Fruit fly (Drosophila melanogaster) whole organism, adult: ENCODE measurements around the gene CG32572.

Experiments
- CG11617 ChIP-seq: fragments of 200-800 bp; sonication (Bioruptor generic); optimal IDR thresholded peaks from 2 replicates; lab custom pipeline; 2017; ENCODE audit warnings: mild to moderate bottlenecking, missing biosample characterization, missing genetic modification reagents, missing genetic modification characterization
- CG14711 ChIP-seq: fragments of 200-800 bp; sonication (Bioruptor generic); optimal IDR thresholded peaks from 2 replicates; lab custom pipeline; 2018; ENCODE audit warnings: missing biosample characterization, mild to moderate bottlenecking, missing genetic modification characterization, moderate library complexity
- CG1620 ChIP-seq: fragments of 200-800 bp; sonication (Bioruptor generic); optimal IDR thresholded peaks from 2 replicates; lab custom pipeline; 2016; ENCODE audit warnings: missing biosample characterization, missing genetic modification characterization
- CG33017 ChIP-seq: fragments of 200-800 bp; sonication (Bioruptor generic); optimal IDR thresholded peaks from 2 replicates; lab custom pipeline; 2018; ENCODE audit warnings: missing biosample characterization, mild to moderate bottlenecking, missing genetic modification characterization, moderate library complexity
- CG5204 ChIP-seq: fragments of 200-800 bp; sonication (Bioruptor generic); optimal IDR thresholded peaks from 2 replicates; lab custom pipeline; 2016; ENCODE audit warnings: missing biosample characterization, missing genetic modification characterization
- CG7045 ChIP-seq: fragments of 200-800 bp; sonication (Bioruptor generic); optimal IDR thresholded peaks from 2 replicates; lab custom pipeline; 2017; ENCODE audit warnings: missing biosample characterization, mild to moderate bottlenecking, missing genetic modification characterization
- CG7101 ChIP-seq: fragments of 200-800 bp; sonication (Bioruptor generic); optimal IDR thresholded peaks from 2 replicates; lab custom pipeline; 2018; ENCODE audit warnings: missing biosample characterization, mild to moderate bottlenecking, missing genetic modification characterization, moderate library complexity
- Clk ChIP-seq: fragments of 200-800 bp; sonication (Bioruptor generic); optimal IDR thresholded peaks from 2 replicates; lab custom pipeline; 2017; ENCODE audit warnings: missing biosample characterization, missing genetic modification characterization
- Crg-1 ChIP-seq: fragments of 200-800 bp; sonication (Bioruptor generic); optimal IDR thresholded peaks from 2 replicates; lab custom pipeline; 2016; ENCODE audit warnings: missing biosample characterization, missing genetic modification characterization
- Hr96 ChIP-seq: fragments of 200-800 bp; sonication (Bioruptor generic); optimal IDR thresholded peaks from 2 replicates; lab custom pipeline; 2016; ENCODE audit warnings: missing biosample characterization, missing genetic modification characterization
- Mnt ChIP-seq: fragments of 200-800 bp; sonication (Bioruptor generic); optimal IDR thresholded peaks from 2 replicates; lab custom pipeline; 2016; ENCODE audit warnings: missing biosample characterization, mild to moderate bottlenecking, missing genetic modification characterization
- bab1 ChIP-seq: fragments of 200-800 bp; sonication (Bioruptor generic); optimal IDR thresholded peaks from 3 replicates; lab custom pipeline; 2019; ENCODE audit warnings: missing biosample characterization, mild to moderate bottlenecking, missing genetic modification characterization, moderate library complexity
- cic ChIP-seq: fragments of 200-800 bp; sonication (Bioruptor generic); optimal IDR thresholded peaks from 2 replicates; lab custom pipeline; 2017; ENCODE audit warnings: missing biosample characterization, mild to moderate bottlenecking, missing genetic modification characterization, moderate library complexity
- cnc ChIP-seq, 2 experiments: fragments of >200 bp; optimal IDR thresholded peaks; 2 replicates each; lab custom pipeline; 2017
- kay ChIP-seq: fragments of 200-800 bp; sonication (Bioruptor generic); peaks from one replicate; lab custom pipeline; 2016; ENCODE audit warnings: missing biosample characterization, missing genetic modification characterization, borderline replicate concordance
- ovo ChIP-seq: fragments of 200-800 bp; sonication (Bioruptor generic); optimal IDR thresholded peaks from 2 replicates; lab custom pipeline; 2016; ENCODE audit warnings: missing biosample characterization, missing genetic modification characterization
- pad ChIP-seq: fragments of 200-800 bp; sonication (Bioruptor generic); optimal IDR thresholded peaks from 3 replicates; lab custom pipeline; 2017; ENCODE audit warnings: missing biosample characterization, missing genetic modification characterization, mild to moderate bottlenecking, moderate library complexity, missing genetic modification reagents
- tj ChIP-seq: fragments of 200-800 bp; sonication (Bioruptor generic); optimal IDR thresholded peaks from 3 replicates; lab custom pipeline; 2017; ENCODE audit warnings: missing biosample characterization, mild to moderate bottlenecking, missing genetic modification characterization, moderate library complexity
- toe ChIP-seq: fragments of 200-800 bp; sonication (Bioruptor generic); optimal IDR thresholded peaks from 2 replicates; lab custom pipeline; 2016; ENCODE audit warnings: missing biosample characterization, missing genetic modification characterization

The CG32572 gene

DNA sequence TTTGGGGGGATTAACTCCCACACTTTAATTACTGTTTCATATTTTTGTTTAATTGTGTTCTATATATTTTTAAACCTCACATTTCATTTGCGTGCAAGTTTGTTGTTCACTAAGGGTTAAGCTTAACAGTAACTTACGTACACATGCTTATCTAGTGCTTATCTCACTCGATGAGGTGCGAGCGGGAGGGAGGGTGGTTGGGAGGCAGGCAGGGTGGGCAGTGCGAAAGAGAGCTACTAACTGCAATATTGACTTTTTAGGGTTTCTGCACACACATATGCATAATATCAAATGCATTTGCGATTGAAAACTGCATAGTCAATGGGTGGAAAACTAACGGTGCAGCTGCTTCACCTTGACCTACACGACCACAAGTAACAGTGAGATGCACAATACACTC lies 26.5 kb upstream of the CG32572 start:
- TF ChIP-seq cic = peak; percentile 36
- TF ChIP-seq CG33017 = no peak
- TF ChIP-seq CG7101 (tag; lab: Kevin White, UChicago) = peak; percentile 8
- peak; percentile 86 for TF ChIP-seq pad
- no peak for TF ChIP-seq CG5204
- peak; percentile 23 for TF ChIP-seq CG11617 (GFP tag; lab: Kevin White, UChicago)
- TF ChIP-seq ovo = peak; percentile 90
- no peak for TF ChIP-seq bab1 (GFP tag; lab: Kevin White, UChicago)
- TF ChIP-seq CG14711 (tag; lab: Kevin White, UChicago) = peak; percentile 48
- no peak for TF ChIP-seq Hr96
- TF ChIP-seq CG7045 (GFP tag; lab: Kevin White, UChicago) = no peak
- TF ChIP-seq toe = no peak

DNA sequence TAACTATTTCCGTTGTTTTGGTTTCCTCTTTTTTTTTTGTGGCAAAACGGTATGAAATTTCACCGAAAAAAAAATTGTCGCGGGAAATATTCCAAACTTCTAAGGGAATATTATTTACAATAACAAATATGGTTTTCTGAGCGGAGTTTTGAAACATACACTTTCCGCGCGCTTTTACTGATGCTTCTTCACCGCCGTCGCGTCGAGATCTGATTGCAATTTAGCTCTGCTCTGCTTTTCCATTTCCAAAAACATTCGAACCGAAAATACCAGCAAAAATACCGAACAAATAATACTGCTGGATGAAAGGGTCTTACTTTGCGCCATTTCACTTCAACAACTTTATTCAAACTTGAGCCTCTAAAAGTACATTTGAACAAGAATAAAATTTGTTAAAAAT lies 26.0 kb upstream of the CG32572 start, which contains the start of gene Septin4:
TSS of gene Septin4 (minus strand) at position 215 of the 400 bp plus-strand sequence.
- TF ChIP-seq kay (GFP tag; lab: Kevin White, UChicago) = peak; percentile 63
- TF ChIP-seq CG7045 (GFP tag; lab: Kevin White, UChicago) = no peak

DNA sequence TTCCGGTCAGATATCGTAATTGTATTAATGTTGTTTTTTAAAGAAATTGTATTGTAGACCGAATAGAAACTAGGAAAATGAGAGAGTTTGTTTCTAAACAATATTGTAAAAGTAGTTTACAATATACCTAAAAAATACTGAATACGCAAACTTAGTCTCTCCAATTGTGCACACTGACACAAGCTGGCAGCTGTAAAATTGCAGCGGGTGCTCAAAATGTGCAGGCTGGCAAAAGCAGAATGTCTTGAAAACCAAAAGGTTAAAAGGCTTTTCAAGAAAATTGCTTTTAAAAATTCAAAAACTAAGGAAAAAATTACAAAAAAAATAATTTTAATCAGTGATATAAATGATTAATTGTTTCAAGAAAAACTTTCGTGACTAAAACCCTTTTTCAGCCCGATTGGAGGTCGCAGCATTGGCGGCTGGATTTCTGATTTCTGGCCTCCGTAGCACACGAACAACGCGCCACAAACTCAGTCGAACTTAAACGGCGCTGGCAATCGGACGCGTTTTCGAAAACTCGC lies 25.3 kb upstream of the CG32572 start, which contains the start of gene CG4678:
TSS of gene CG4678 (plus strand) at position 474 of the 524 bp plus-strand sequence.
- peak; percentile 9 for TF ChIP-seq bab1 (GFP tag; lab: Kevin White, UChicago)
- TF ChIP-seq CG7101 (tag; lab: Kevin White, UChicago) = no peak
- peak; percentile 31 for TF ChIP-seq CG1620

DNA sequence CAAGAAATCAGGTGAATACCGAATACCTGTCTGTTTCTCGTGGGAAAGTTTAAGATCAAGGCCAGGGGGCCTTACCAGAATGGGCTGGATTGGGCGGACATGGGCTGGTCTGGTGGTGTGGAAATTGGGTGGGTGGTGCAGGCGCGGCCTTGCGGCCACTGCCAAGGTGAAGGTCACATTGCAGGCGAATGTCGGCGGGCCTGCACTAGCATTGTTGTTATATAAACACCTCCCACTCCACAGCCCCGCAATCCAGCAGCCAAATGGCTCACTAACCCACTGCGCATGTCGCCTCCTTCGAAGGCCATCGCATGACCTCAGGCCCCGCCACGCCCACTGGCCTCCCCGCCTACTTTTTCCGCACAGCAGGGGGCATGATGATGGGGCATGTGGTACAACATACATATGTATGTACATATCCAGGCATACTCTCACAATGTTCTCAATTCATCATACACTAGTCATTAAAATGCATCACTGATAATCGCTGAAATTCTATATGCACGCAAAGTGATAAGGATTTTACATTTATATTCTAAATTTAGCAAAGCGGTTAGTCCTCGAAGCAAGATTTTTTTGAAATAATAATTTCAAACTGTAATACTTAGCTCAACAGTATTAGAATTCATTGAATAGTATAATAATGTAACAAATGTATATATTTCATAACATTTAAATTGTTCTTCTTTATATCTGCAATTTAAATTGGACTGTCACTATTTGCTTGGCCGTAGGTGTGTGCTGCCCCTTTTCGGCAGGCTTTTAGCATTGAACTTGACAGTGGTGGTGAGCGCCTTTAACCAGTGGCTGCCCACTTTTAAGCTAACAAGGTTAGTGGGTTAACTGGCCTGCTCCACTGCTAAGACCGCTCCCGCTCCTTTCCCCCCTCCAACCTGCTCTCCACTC lies 24.1 kb upstream of the CG32572 start:
- TF ChIP-seq CG7045 (GFP tag; lab: Kevin White, UChicago) = no peak
- TF ChIP-seq cic = no peak
- no peak for TF ChIP-seq toe
- TF ChIP-seq Clk (GFP tag; lab: Kevin White, UChicago) = no peak
- no peak for TF ChIP-seq CG7101 (tag; lab: Kevin White, UChicago)
- TF ChIP-seq pad = no peak
- TF ChIP-seq kay (GFP tag; lab: Kevin White, UChicago) = no peak
- no peak for TF ChIP-seq CG11617 (GFP tag; lab: Kevin White, UChicago)
- TF ChIP-seq tj (GFP tag; lab: Kevin White, UChicago) = no peak
- TF ChIP-seq CG5204 = no peak
- no peak for TF ChIP-seq Hr96
- no peak for TF ChIP-seq bab1 (GFP tag; lab: Kevin White, UChicago)

DNA sequence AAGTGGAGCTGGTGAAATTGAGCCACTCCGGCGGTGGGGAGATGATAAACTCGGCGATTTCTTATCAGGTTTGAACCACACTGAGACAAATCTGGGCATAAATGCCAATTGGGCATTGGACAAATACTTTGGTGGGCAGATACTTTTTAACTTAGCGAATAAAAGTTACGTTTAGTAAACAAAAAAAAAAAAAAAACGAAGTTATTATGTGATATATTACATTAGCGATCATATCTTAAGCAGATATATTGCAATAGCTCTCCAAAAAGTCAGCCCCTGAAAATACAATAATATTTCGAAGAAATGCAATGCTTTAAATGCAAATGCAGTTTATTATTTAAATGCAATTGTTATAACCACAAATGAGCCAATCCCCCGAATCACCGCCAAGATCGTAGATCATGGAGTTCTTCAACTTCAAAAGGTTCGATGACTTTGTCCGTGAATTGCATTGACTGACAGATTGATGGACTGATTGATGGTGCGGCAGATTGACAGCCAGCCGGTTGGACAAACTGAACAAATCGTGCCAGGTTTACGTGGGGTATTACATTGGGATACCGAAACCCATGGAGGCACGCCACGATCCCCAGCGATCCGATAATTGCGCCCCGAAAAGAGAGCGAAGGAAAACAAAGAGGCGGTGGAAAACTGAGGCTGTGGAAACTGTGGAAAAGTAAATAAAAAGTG lies 23.0 kb upstream of the CG32572 start:
- TF ChIP-seq pad (no peak), Hr96 (no peak), Mnt (GFP tag; lab: Kevin White, UChicago) (no peak)

DNA sequence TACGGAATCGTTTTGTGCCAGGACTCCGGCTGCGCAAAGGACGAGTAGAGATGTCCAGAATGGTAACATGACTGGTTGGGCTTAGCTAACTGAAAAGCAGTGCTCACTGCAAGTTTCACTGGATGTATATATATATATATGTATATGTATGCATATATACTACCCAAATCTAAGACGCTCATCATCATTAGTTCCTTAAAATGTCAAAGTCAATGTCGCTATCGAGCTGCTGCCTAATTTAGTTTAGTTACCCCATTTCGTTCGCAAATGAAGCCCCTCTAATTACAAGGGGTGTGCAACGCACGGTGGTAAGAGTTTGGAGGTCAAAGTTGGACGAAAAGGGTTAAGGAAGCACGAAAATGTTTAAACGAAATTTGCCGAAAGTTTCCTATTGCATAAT lies 20.9 kb upstream of the CG32572 start, which contains the start of gene CG9676:
TSS of gene CG9676 (minus strand) at position 101 of the 400 bp plus-strand sequence.
- TF ChIP-seq CG7045 (GFP tag; lab: Kevin White, UChicago) = no peak
- TF ChIP-seq bab1 (GFP tag; lab: Kevin White, UChicago) = no peak
- no peak for TF ChIP-seq toe
- no peak for TF ChIP-seq tj (GFP tag; lab: Kevin White, UChicago)
- no peak for TF ChIP-seq Crg-1 (GFP tag; lab: Kevin White, UChicago)
- no peak for TF ChIP-seq Mnt (GFP tag; lab: Kevin White, UChicago)
- TF ChIP-seq cnc (optimal IDR thresholded peaks at IDR 0.05; lab: Kevin White, UChicago) = no peak
- no peak for TF ChIP-seq CG33017
- no peak for TF ChIP-seq Clk (GFP tag; lab: Kevin White, UChicago)
- TF ChIP-seq CG5204 = no peak
- no peak for TF ChIP-seq kay (GFP tag; lab: Kevin White, UChicago)
- no peak for TF ChIP-seq ovo

DNA sequence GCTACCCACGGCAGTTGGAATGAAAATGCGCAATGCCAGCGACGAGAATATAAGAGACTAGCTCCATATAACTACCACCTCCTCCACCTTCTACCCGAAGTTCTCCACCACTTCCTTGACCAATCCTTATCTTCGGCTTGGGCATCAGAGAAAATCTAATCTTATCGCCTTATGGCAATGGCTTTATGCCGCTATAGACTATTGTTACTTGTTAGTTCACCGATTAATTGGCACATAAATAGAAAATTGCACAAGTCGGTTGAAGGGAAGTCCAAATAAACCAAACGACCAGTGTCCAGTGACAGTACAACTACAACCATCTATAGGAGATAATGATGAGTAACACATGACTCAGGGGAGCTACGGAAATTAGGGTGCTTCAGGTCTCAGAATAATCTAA lies 19.0 kb upstream of the CG32572 start, which contains the start of gene sphe:
TSS of gene sphe (minus strand) at position 32 of the 400 bp plus-strand sequence.
- TF ChIP-seq cic (peak; percentile 41), toe (no peak), CG5204 (no peak), Mnt (GFP tag; lab: Kevin White, UChicago) (peak; percentile 5), kay (GFP tag; lab: Kevin White, UChicago) (peak; percentile 69)
